Fruit fly (Drosophila melanogaster): ENCODE data around the gene CG42264.
A peak's percentile ranks its signal among the peaks of the same experiment; 100 is the strongest.

The CG42264 gene

DNA sequence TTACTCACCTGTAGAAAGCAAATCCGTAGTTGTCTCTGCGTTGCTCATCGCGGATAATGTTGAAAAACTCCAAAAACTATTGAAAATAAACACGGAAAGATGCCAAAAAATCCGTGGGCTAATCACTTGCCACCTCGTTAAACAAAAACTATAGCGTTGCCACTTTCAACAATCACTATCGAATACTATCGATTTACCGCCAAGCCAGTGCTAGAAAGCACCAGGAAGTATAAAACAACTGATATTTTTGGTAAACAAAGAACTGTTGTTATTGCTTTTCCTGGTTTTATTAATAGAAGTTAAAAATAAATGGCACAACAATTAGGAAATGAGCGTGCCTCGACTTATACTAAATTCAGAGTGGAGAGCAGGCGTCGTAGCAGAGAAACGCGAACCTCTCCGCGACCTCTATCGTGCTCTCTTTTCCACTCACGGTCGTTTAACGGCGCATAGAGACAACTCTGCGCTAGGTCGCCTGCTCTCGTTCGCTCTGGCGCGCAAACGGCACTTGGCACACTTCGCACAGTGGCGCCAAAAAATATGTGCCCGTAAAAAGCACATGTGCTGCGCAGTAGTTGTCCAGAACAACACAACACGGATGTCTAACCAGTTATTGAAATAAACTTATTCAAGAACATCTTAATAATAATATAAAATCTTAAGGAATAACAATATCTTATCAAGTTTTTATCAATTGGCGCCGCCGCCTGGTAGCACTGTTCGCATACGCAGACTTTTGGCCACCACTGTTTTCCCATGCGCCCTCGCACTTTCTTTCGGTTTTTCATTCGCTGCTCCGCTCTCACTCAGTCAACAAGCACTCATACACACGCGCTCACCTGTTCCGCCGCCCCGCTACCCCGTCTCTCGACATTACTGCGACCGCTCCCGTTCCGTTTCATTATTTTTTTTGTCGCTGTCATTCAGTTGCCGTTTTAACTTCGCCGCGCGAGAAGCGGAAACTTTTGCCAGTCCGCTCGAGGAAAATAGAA lies 21.3 kb downstream of the CG42264 start, which contains the start of the genes lin-52 and CG15771:
lin-52 (minus strand) TSS at position 122 of the 992 bp plus-strand sequence.
CG15771 (plus strand) TSS at position 738 of the 992 bp plus-strand sequence.
- TF ChIP-seq slou (GFP tag; optimal IDR thresholded peaks at IDR 0.05) (peak; percentile 83), lbe (GFP tag; optimal IDR thresholded peaks at IDR 0.05) (peak; percentile 90), Ptx1 (GFP tag; IDR thresholded peaks at IDR 0.05) (peak; percentile 97), Stat92E (GFP tag; optimal IDR thresholded peaks at IDR 0.05) (peak in 1 of 3 experiments; percentile 82), Dp (GFP tag; optimal IDR thresholded peaks at IDR 0.05) (peak; percentile 57), CG1602 (GFP tag; optimal IDR thresholded peaks at IDR 0.05) (peak; percentile 84), CG9437 (GFP tag; optimal IDR thresholded peaks at IDR 0.05) (peak; percentile 85), gsb (GFP tag; IDR thresholded peaks at IDR 0.05) (peak; percentile 92), Adf1 (GFP tag; IDR thresholded peaks at IDR 0.05) (peak; percentile 86), CG8290 (GFP tag; optimal IDR thresholded peaks at IDR 0.05) (peak; percentile 82), CG8290 (tag; optimal IDR thresholded peaks at IDR 0.05) (peak; percentile 64 to 69), CG2889 (GFP tag; IDR thresholded peaks at IDR 0.05) (peak; percentile 86), pb (GFP tag; optimal IDR thresholded peaks at IDR 0.05) (no peak), Bdp1 (GFP tag; optimal IDR thresholded peaks at IDR 0.05) (peak; percentile 55), vvl (GFP tag; IDR thresholded peaks at IDR 0.05) (peak; percentile 95), ken (GFP tag; IDR thresholded peaks at IDR 0.05) (peak; percentile 94), Tbp (GFP tag; optimal IDR thresholded peaks at IDR 0.05) (no peak), Bteb2 (GFP tag; optimal IDR thresholded peaks at IDR 0.05) (peak; percentile 40), ranshi (GFP tag; IDR thresholded peaks at IDR 0.05) (peak; percentile 93), exex (tag; optimal IDR thresholded peaks at IDR 0.05) (peak; percentile 79), CG10274 (GFP tag; optimal IDR thresholded peaks at IDR 0.05) (peak; percentile 84), pfk (GFP tag; optimal IDR thresholded peaks at IDR 0.05) (peak; percentile 89), Scr (GFP tag; IDR thresholded peaks at IDR 0.05; ENCODE audit: partially characterized antibody) (peak; percentile 71), CG12769 (tag; optimal IDR thresholded peaks at IDR 0.05) (peak; percentile 96), jing (GFP tag; optimal IDR thresholded peaks at IDR 0.05) (peak; percentile 87), CG42726 (GFP tag; IDR thresholded peaks at IDR 0.05; ENCODE audit: partially characterized antibody) (0 out of 2 replicates have a peak, but pooled peaks have one; percentile 37), CG11723 (GFP tag; optimal IDR thresholded peaks at IDR 0.05) (peak; percentile 94), CG15479 (GFP tag; optimal IDR thresholded peaks at IDR 0.05) (peak; percentile 37), D19B (GFP tag; optimal IDR thresholded peaks at IDR 0.05) (peak; percentile 89), p53 (GFP tag; optimal IDR thresholded peaks at IDR 0.05) (peak; percentile 18), oc (tag; optimal IDR thresholded peaks at IDR 0.05) (peak; percentile 90), zen (tag; optimal IDR thresholded peaks at IDR 0.05) (peak; percentile 84), Dek (tag; optimal IDR thresholded peaks at IDR 0.05) (peak; percentile 91), Nf-YA (GFP tag; IDR thresholded peaks at IDR 0.05) (peak; percentile 83), CG11456 (GFP tag; IDR thresholded peaks at IDR 0.05) (peak; percentile 93), bowl (GFP tag; IDR thresholded peaks at IDR 0.05) (peak; percentile 81; the same call in 1 of the 2 replicates), CG13894 (tag; optimal IDR thresholded peaks at IDR 0.05) (peak; percentile 95), Pdp1 (GFP tag; optimal IDR thresholded peaks at IDR 0.05) (peak; percentile 63 to 86), CG14050 (GFP tag; IDR thresholded peaks at IDR 0.05) (peak; percentile 91), Asciz (GFP tag; optimal IDR thresholded peaks at IDR 0.05) (peak; percentile 91), CG17802 (tag; optimal IDR thresholded peaks at IDR 0.05) (peak; percentile 44), en (GFP tag; optimal IDR thresholded peaks at IDR 0.05) (no peak), CG1529 (GFP tag; optimal IDR thresholded peaks at IDR 0.05) (peak; percentile 93), ATbp (GFP tag; optimal IDR thresholded peaks at IDR 0.05) (peak; percentile 95), peb (GFP tag; IDR thresholded peaks at IDR 0.05) (peak; percentile 94), CG6683 (GFP tag; optimal IDR thresholded peaks at IDR 0.05) (peak; percentile 93), B-H2 (GFP tag; optimal IDR thresholded peaks at IDR 0.05) (peak; percentile 93), ems (GFP tag; optimal IDR thresholded peaks at IDR 0.05) (peak; percentile 74)
